Worm (Caenorhabditis elegans) whole organism, L2 larva: ENCODE measurements around the gene sre-36.

Experiments
- F13H6.1 ChIP-seq: sonication (generic microtip); optimal IDR thresholded peaks from 2 replicates; lab custom pipeline; 2016; ENCODE audit warnings: missing genetic modification characterization, missing compliant biosample characterization
- elt-1 ChIP-seq: fragments of 150-350 bp; optimal IDR thresholded peaks from 2 replicates; lab custom pipeline; 2014; ENCODE audit warnings: missing biosample characterization, missing genetic modification characterization
- skn-1 ChIP-seq: sonication (generic microtip); optimal IDR thresholded peaks from 2 replicates; lab custom pipeline; 2017; ENCODE audit warnings: missing biosample characterization, missing genetic modification characterization
- unc-39 ChIP-seq: fragments of 150-350 bp; optimal IDR thresholded peaks from 2 replicates; lab custom pipeline; 2014; ENCODE audit warnings: missing biosample characterization, missing genetic modification characterization
- zag-1 ChIP-seq: fragments of 150-350 bp; optimal IDR thresholded peaks from 2 replicates; lab custom pipeline; 2014; ENCODE audit warnings: missing biosample characterization, missing genetic modification characterization

DNA sequence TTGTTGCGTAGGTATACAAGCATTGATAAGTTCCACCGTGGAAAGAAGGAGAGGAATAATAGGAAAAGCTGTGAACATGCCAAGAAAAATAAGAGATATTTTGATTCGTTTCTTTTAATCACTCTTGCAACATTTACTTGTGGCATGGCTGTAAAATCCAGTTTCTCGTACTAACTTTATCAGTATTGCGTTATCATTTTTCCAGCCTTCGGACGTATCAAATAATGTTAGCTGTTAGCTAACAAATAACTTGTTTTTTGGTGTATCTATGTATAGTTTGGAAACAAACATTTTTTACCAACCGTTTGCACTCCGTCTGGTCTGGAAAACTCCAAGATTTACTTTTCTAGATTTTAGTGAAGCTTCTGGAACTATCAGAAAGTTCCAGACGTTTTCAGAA, 34.0 kb downstream of the sre-36 start, which contains the start of gene clec-234:
- no peak for TF ChIP-seq zag-1 (tag; lab: Kevin White, UChicago)
- no peak for TF ChIP-seq unc-39 (tag; lab: Kevin White, UChicago)
- no peak for TF ChIP-seq elt-1 (tag; lab: Kevin White, UChicago)
- no peak for TF ChIP-seq skn-1 (tag; lab: Kevin White, UChicago)
- no peak for TF ChIP-seq F13H6.1 (tag; lab: Kevin White, UChicago)
